Worm (Caenorhabditis elegans): ENCODE data around the gene srd-38.

DNA sequence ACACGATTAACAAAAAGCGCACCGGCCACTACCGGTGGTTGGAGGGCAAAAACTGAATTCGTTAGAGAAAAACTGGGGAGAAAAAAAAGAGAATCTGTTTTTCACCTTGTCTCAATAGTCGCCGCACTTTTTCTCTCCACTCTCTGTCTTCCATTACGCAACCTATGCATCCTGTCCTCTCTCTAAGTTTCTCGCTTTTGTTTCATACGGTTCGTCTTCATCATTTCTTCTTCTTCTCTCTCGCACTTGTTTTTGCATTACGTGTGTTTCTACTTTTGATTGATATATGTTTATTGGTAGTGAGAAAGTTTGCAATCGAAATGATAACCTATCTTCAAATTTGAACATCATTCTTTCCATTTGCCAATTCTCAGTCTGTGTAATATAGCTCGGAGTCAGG is 29.0 kb downstream of the srd-38 start:
- TF ChIP-seq ceh-13 (GFP tag; optimal IDR thresholded peaks at IDR 0.05) (no peak), ama-1 (optimal IDR thresholded peaks at IDR 0.05) (no peak), flt-1 (GFP tag; IDR thresholded peaks at IDR 0.05) (no peak), ceh-36 (tag; optimal IDR thresholded peaks at IDR 0.05) (no peak), F13C5.2 (tag; optimal IDR thresholded peaks at IDR 0.05) (no peak), pes-1 (GFP tag; IDR thresholded peaks at IDR 0.05) (no peak), scrt-1 (GFP tag; IDR thresholded peaks at IDR 0.05) (no peak), tbx-11 (GFP tag; IDR thresholded peaks at IDR 0.05) (no peak), hnd-1 (tag; optimal IDR thresholded peaks at IDR 0.05) (no peak), tbx-37 (GFP tag; conservative IDR thresholded peaks at IDR 0.05) (no peak), sea-1 (GFP tag; conservative IDR thresholded peaks at IDR 0.05) (no peak)

Data from whole organism, early embryonic.